Worm (Caenorhabditis elegans): ENCODE data around the gene srab-24.

DNA sequence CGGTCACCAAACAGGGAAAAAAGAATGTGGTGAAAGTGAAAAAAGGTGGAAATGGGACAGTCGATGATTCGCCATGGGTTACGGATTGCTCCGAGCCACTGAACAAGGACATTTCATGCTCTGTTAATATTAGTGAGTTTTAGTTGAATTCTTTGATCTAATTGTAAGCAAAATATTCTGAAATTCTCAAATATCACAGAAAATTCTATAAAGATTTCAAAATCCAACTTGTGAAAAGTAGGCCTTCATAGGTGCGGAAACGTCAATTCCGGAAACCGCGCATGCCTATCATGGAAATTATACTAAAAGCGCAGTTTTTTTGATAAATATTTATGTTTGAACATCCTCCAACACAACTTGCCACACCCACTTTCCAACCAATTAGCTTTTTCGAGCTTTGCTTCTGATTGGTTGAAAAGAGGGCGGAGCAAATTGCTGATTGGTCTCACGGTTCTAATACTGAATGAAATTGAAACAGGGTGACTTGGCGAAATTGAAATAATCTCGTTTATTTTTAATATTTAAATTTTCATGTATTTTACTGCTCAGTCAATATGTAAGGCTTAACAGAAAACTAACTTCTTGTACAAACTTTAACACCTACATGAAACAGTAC, 26.9 kb upstream of the srab-24 start:
- TF ChIP-seq nhr-19 (GFP tag; conservative IDR thresholded peaks at IDR 0.05), result no peak
- TF ChIP-seq zag-1 (tag; optimal IDR thresholded peaks at IDR 0.05), result no peak
- no peak for TF ChIP-seq ceh-90 (tag; optimal IDR thresholded peaks at IDR 0.05)
- no peak for TF ChIP-seq jun-1 (tag; optimal IDR thresholded peaks at IDR 0.05)
- no peak for TF ChIP-seq egl-27 (tag; optimal IDR thresholded peaks at IDR 0.05)
